Fruit fly (Drosophila melanogaster) whole organism, embryonic: Measurements from ENCODE around the gene CG10793.

Source experiments
- Abd-B ChIP-seq: fragments of 200-800 bp; sonication (Bioruptor generic); optimal IDR thresholded peaks from 2 replicates; lab custom pipeline; 2018; ENCODE audit warnings: missing biosample characterization, mild to moderate bottlenecking, missing genetic modification characterization, moderate library complexity
- Adf1 ChIP-seq: fragments of 200-800 bp; sonication (Bioruptor generic); IDR thresholded peaks from 2 replicates; pipeline ENCODE4 v1.3.6; 2022; ENCODE audit warnings: missing biosample characterization, missing genetic modification characterization
- Atf-2 ChIP-seq: fragments of 200-800 bp; sonication (Bioruptor generic); optimal IDR thresholded peaks from 2 replicates; lab custom pipeline; 2016; ENCODE audit warnings: missing biosample characterization, missing genetic modification characterization
- BEAF-32 ChIP-seq: fragments of 200-800 bp; sonication (Bioruptor generic); optimal IDR thresholded peaks from 3 replicates; lab custom pipeline; 2017; ENCODE audit warnings: missing biosample characterization, missing genetic modification characterization, mild to moderate bottlenecking, moderate library complexity, missing genetic modification reagents
- CG10543 ChIP-seq: fragments of 200-800 bp; sonication (Bioruptor generic); optimal IDR thresholded peaks from 3 replicates; lab custom pipeline; 2017; ENCODE audit warnings: missing biosample characterization, mild to moderate bottlenecking, missing genetic modification characterization, moderate library complexity
- CG10959 ChIP-seq: fragments of 200-800 bp; sonication (Bioruptor generic); IDR thresholded peaks from 2 replicates; pipeline ENCODE4 v1.3.6; 2022; ENCODE audit warnings: missing biosample characterization, missing genetic modification characterization
- CG11398 ChIP-seq: fragments of 200-800 bp; sonication (Bioruptor generic); optimal IDR thresholded peaks from 2 replicates; lab custom pipeline; 2016; ENCODE audit warnings: missing biosample characterization, missing genetic modification characterization
- CG11456 ChIP-seq: fragments of 200-800 bp; sonication (Bioruptor generic); IDR thresholded peaks from 3 replicates; pipeline ENCODE4 v1.3.6; 2022; ENCODE audit warnings: missing biosample characterization, missing genetic modification characterization
- CG17802 ChIP-seq: fragments of 200-800 bp; sonication (Bioruptor generic); optimal IDR thresholded peaks from 2 replicates; lab custom pipeline; 2018; ENCODE audit warnings: missing biosample characterization, mild to moderate bottlenecking, missing genetic modification characterization, moderate library complexity
- CG1792 ChIP-seq: fragments of 200-800 bp; sonication (Bioruptor generic); optimal IDR thresholded peaks from 2 replicates; lab custom pipeline; 2016; ENCODE audit warnings: missing biosample characterization, missing genetic modification characterization
- CG2116 ChIP-seq: fragments of 200-800 bp; sonication (Bioruptor generic); optimal IDR thresholded peaks from 3 replicates; lab custom pipeline; 2018; ENCODE audit warnings: missing biosample characterization, mild to moderate bottlenecking, missing genetic modification characterization
- CG2889 ChIP-seq: fragments of 200-800 bp; sonication (Bioruptor generic); IDR thresholded peaks from 3 replicates; pipeline ENCODE4 v1.3.6; 2022; ENCODE audit warnings: missing biosample characterization, missing genetic modification characterization
- CG3726 ChIP-seq: fragments of 200-800 bp; sonication (Bioruptor generic); IDR thresholded peaks from 3 replicates; pipeline ENCODE4, ENCODE4 v1.3.6; 2022; ENCODE audit warnings: missing biosample characterization, missing genetic modification characterization
- CG4854 ChIP-seq: fragments of 200-800 bp; sonication (Bioruptor generic); optimal IDR thresholded peaks from 2 replicates; lab custom pipeline; 2016; ENCODE audit warnings: missing biosample characterization, missing genetic modification characterization, inconsistent platforms
- CG7556 ChIP-seq: fragments of 200-800 bp; sonication (Bioruptor generic); optimal IDR thresholded peaks from 2 replicates; lab custom pipeline; 2017; ENCODE audit warnings: missing biosample characterization, mild to moderate bottlenecking, missing genetic modification characterization
- CG8359 ChIP-seq: fragments of 200-800 bp; sonication (Bioruptor generic); optimal IDR thresholded peaks from 2 replicates; lab custom pipeline; 2017; ENCODE audit warnings: missing biosample characterization, mild to moderate bottlenecking, missing genetic modification characterization, borderline replicate concordance
- CG9727 ChIP-seq: fragments of 200-800 bp; sonication (Bioruptor generic); optimal IDR thresholded peaks from 3 replicates; lab custom pipeline; 2017; ENCODE audit warnings: missing biosample characterization, mild to moderate bottlenecking, missing genetic modification characterization
- Camta ChIP-seq: fragments of 200-800 bp; sonication (Bioruptor generic); optimal IDR thresholded peaks from 2 replicates; lab custom pipeline; 2016; ENCODE audit warnings: missing biosample characterization, missing genetic modification characterization
- CkIIα-i1 ChIP-seq: fragments of 200-800 bp; sonication (Bioruptor generic); IDR thresholded peaks from 2 replicates; pipeline ENCODE4 v1.3.6; 2022; ENCODE audit warnings: missing biosample characterization, missing genetic modification characterization
- Dip3 ChIP-seq: fragments of 200-800 bp; sonication (Bioruptor generic); optimal IDR thresholded peaks from 3 replicates; lab custom pipeline; 2016; ENCODE audit warnings: missing biosample characterization, missing genetic modification characterization
- Doc2 ChIP-seq: fragments of 200-800 bp; sonication (Bioruptor generic); IDR thresholded peaks from 2 replicates; pipeline ENCODE4 v1.3.6; 2022; ENCODE audit warnings: missing biosample characterization, missing genetic modification characterization
- Drgx ChIP-seq: fragments of 200-800 bp; sonication (Bioruptor generic); IDR thresholded peaks from 2 replicates; pipeline ENCODE4 v1.3.6; 2022; ENCODE audit warnings: missing biosample characterization, missing genetic modification characterization
- H15 ChIP-seq: fragments of 200-800 bp; sonication (Bioruptor generic); IDR thresholded peaks from 3 replicates; pipeline ENCODE4 v1.3.6; 2022; ENCODE audit warnings: missing biosample characterization, missing genetic modification characterization
- HLH4C ChIP-seq: fragments of 200-800 bp; sonication (Bioruptor generic); IDR thresholded peaks from 3 replicates; pipeline ENCODE4 v1.3.6; 2022; ENCODE audit warnings: missing biosample characterization, missing genetic modification characterization; ENCODE audit not compliant: partially characterized antibody
- Hand ChIP-seq: fragments of 200-800 bp; sonication (Bioruptor generic); optimal IDR thresholded peaks from 2 replicates; lab custom pipeline; 2017; ENCODE audit warnings: mild to moderate bottlenecking, missing biosample characterization, missing genetic modification reagents, missing genetic modification characterization
- Nf-YC ChIP-seq: fragments of 200-800 bp; optimal IDR thresholded peaks from 3 replicates; lab custom pipeline; 2019; ENCODE audit warnings: missing biosample characterization, mild to moderate bottlenecking, missing genetic modification characterization, moderate library complexity
- Optix ChIP-seq: fragments of 200-800 bp; sonication (Bioruptor generic); IDR thresholded peaks from 3 replicates; pipeline ENCODE4 v1.3.6; 2022; ENCODE audit warnings: missing biosample characterization, missing genetic modification characterization
- Pdp1 ChIP-seq, 2 experiments: fragments of 200-800 bp; sonication (Bioruptor generic); optimal IDR thresholded peaks; 3 replicates each; lab custom pipeline; 2016; ENCODE audit warnings: missing biosample characterization in 2 of 2, missing genetic modification characterization in 2 of 2, mild to moderate bottlenecking in 1 of 2, moderate library complexity in 1 of 2
- Sin3A ChIP-seq: fragments of >200 bp; optimal IDR thresholded peaks from 2 replicates; lab custom pipeline; 2018
- Six4 ChIP-seq: fragments of 200-800 bp; sonication (Bioruptor generic); optimal IDR thresholded peaks from 2 replicates; lab custom pipeline; 2016; ENCODE audit warnings: missing biosample characterization, missing genetic modification characterization
- Sox100B ChIP-seq: fragments of 200-800 bp; sonication (Bioruptor generic); optimal IDR thresholded peaks from 3 replicates; lab custom pipeline; 2018; ENCODE audit warnings: missing biosample characterization, mild to moderate bottlenecking, missing genetic modification characterization
- Stat92E ChIP-seq, 3 experiments: fragments of >200 bp in 2 of 3; fragments of 200-800 bp in 1 of 3; sonication (Bioruptor generic) in 1 of 3; optimal IDR thresholded peaks; 2 replicates each; lab custom pipeline; 2017 to 2019; ENCODE audit warnings: missing biosample characterization in 3 of 3, missing genetic modification characterization in 3 of 3, mild to moderate bottlenecking in 1 of 3, moderate library complexity in 1 of 3
- ac ChIP-seq: fragments of 200-800 bp; sonication (Bioruptor generic); optimal IDR thresholded peaks from 3 replicates; lab custom pipeline; 2017; ENCODE audit warnings: missing biosample characterization, mild to moderate bottlenecking, missing genetic modification characterization
- bigmax ChIP-seq: fragments of 200-800 bp; sonication (Bioruptor generic); optimal IDR thresholded peaks from 2 replicates; lab custom pipeline; 2018; ENCODE audit warnings: missing biosample characterization, mild to moderate bottlenecking, missing genetic modification characterization
- cato ChIP-seq: fragments of 200-800 bp; sonication (Bioruptor generic); optimal IDR thresholded peaks from 2 replicates; lab custom pipeline; 2016; ENCODE audit warnings: missing biosample characterization, missing genetic modification characterization, borderline replicate concordance
- chn ChIP-seq: fragments of 200-800 bp; sonication (Bioruptor generic); optimal IDR thresholded peaks from 2 replicates; lab custom pipeline; 2016; ENCODE audit warnings: missing biosample characterization, missing genetic modification characterization
- ci ChIP-seq: fragments of 200-800 bp; sonication (Bioruptor generic); IDR thresholded peaks from 3 replicates; pipeline ENCODE4 v1.3.6; 2022; ENCODE audit warnings: missing biosample characterization, missing genetic modification characterization
- crc ChIP-seq: fragments of 200-800 bp; sonication (Bioruptor generic); optimal IDR thresholded peaks from 2 replicates; lab custom pipeline; 2016; ENCODE audit warnings: missing biosample characterization, missing genetic modification characterization
- ewg ChIP-seq: fragments of 200-800 bp; sonication (Bioruptor generic); optimal IDR thresholded peaks from 3 replicates; lab custom pipeline; 2017; ENCODE audit warnings: mild to moderate bottlenecking, missing biosample characterization, missing genetic modification reagents, missing genetic modification characterization
- fd96Cb ChIP-seq: fragments of 200-800 bp; sonication (Bioruptor generic); optimal IDR thresholded peaks from 2 replicates; lab custom pipeline; 2018; ENCODE audit warnings: missing biosample characterization, mild to moderate bottlenecking, missing genetic modification characterization, moderate library complexity
- jigr1 ChIP-seq: fragments of 200-800 bp; sonication (Bioruptor generic); IDR thresholded peaks from 3 replicates; pipeline ENCODE4 v1.3.6; 2022; ENCODE audit warnings: missing biosample characterization, missing genetic modification characterization
- jing ChIP-seq: fragments of 200-800 bp; sonication (Bioruptor generic); optimal IDR thresholded peaks from 2 replicates; lab custom pipeline; 2018; ENCODE audit warnings: missing biosample characterization, mild to moderate bottlenecking, missing genetic modification characterization
- lmd ChIP-seq: fragments of 200-800 bp; sonication (Bioruptor generic); IDR thresholded peaks from 2 replicates; pipeline ENCODE4 v1.3.6; 2022; ENCODE audit warnings: missing biosample characterization, missing genetic modification characterization
- lola ChIP-seq, 3 experiments: fragments of >200 bp in 2 of 3; fragments of 200-800 bp in 1 of 3; sonication (Bioruptor generic) in 1 of 3; optimal IDR thresholded peaks; 2 replicates each; lab custom pipeline; 2017 to 2019; ENCODE audit warnings: missing biosample characterization in 3 of 3, missing genetic modification characterization in 3 of 3, mild to moderate bottlenecking in 1 of 3, moderate library complexity in 1 of 3
- p53 ChIP-seq: fragments of 200-800 bp; sonication (Bioruptor generic); optimal IDR thresholded peaks from 2 replicates; lab custom pipeline; 2016; ENCODE audit warnings: missing biosample characterization, missing genetic modification characterization
- pfk ChIP-seq: fragments of 200-800 bp; sonication (Bioruptor generic); optimal IDR thresholded peaks from 2 replicates; lab custom pipeline; 2018; ENCODE audit warnings: missing biosample characterization, mild to moderate bottlenecking, missing genetic modification characterization, moderate library complexity
- ranshi ChIP-seq: fragments of 200-800 bp; sonication (Bioruptor generic); IDR thresholded peaks from 2 replicates; pipeline ENCODE4 v1.3.6; 2022; ENCODE audit warnings: missing biosample characterization, missing genetic modification characterization
- rib ChIP-seq: fragments of 200-800 bp; sonication (Bioruptor generic); IDR thresholded peaks from 2 replicates; pipeline ENCODE4 v1.3.6; 2022; ENCODE audit warnings: missing biosample characterization, missing genetic modification characterization
- sima ChIP-seq: fragments of 200-800 bp; sonication (Bioruptor generic); optimal IDR thresholded peaks from 2 replicates; lab custom pipeline; 2016; ENCODE audit warnings: missing biosample characterization, missing genetic modification characterization
- so ChIP-seq: fragments of 200-800 bp; sonication (Bioruptor generic); IDR thresholded peaks from 3 replicates; pipeline ENCODE4 v1.3.6; 2022; ENCODE audit warnings: missing biosample characterization, missing genetic modification characterization
- zfh2 ChIP-seq: fragments of 200-800 bp; sonication (Bioruptor generic); optimal IDR thresholded peaks from 2 replicates; lab custom pipeline; 2016; ENCODE audit warnings: missing biosample characterization, missing genetic modification characterization

CG10793 gene

DNA sequence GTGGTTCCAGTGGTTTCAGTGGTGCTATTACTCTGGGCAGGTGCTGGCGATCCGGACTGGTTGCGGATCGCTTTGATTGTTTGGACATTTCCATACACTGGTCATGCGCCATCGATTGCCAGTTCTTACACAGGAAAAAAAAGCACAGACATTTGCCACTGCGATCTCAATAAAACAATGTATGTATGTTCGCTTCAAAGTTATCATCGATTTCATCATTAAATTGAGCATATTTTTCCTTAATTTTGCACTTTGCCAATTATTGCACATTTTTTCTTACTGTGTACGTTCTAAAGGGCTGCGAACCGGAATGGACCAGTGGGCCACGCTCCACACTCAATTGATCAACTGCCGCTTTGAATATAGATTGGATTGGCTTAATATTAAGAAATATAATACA lies 47.5 kb upstream of the CG10793 start (continued):
- TF ChIP-seq Adf1 (GFP tag; lab: Robert Waterston, UW), result peak; percentile 64
- peak; percentile 42 for TF ChIP-seq CG7556
- TF ChIP-seq CkIIα-i1 (GFP tag; lab: Robert Waterston, UW), result no peak
- no peak for TF ChIP-seq pfk (GFP tag; lab: Kevin White, UChicago)
- TF ChIP-seq Sin3A (lab: Kevin White, UChicago), result no peak
- 0 out of 3 replicates have a peak, but pooled peaks have one; percentile 48 for TF ChIP-seq H15
- TF ChIP-seq jing (GFP tag; lab: Kevin White, UChicago), result no peak
- TF ChIP-seq so, result no peak
- TF ChIP-seq p53 (GFP tag; lab: Kevin White, UChicago), result no peak
- peak; percentile 5 for TF ChIP-seq Six4 (GFP tag; lab: Kevin White, UChicago)
- TF ChIP-seq Atf-2 (GFP tag; lab: Kevin White, UChicago), result peak; percentile 34
- no peak for TF ChIP-seq Doc2 (GFP tag; lab: Robert Waterston, UW)
- TF ChIP-seq Camta (GFP tag; lab: Kevin White, UChicago), result peak; percentile 32
- no peak for TF ChIP-seq cato (GFP tag; lab: Kevin White, UChicago)
- TF ChIP-seq BEAF-32 (GFP tag; lab: Kevin White, UChicago), result no peak
- peak; percentile 93 for TF ChIP-seq rib
- peak; percentile 52 for TF ChIP-seq CG4854 (GFP tag; lab: Kevin White, UChicago)
- TF ChIP-seq CG3726 (GFP tag; lab: Robert Waterston, UW), result 0 out of 3 replicates have a peak, but pooled peaks have one; percentile 60
- peak; percentile 83 for TF ChIP-seq lmd (GFP tag; lab: Robert Waterston, UW)
- TF ChIP-seq Stat92E (GFP tag; optimal IDR thresholded peaks at IDR 0.05; lab: Kevin White, UChicago), result no peak
- peak; percentile 47 for TF ChIP-seq sima (GFP tag; lab: Kevin White, UChicago)
- TF ChIP-seq CG17802 (tag; lab: Kevin White, UChicago), result no peak
- peak in 1 of 3 experiments; percentile 21 for TF ChIP-seq lola (GFP tag; optimal IDR thresholded peaks at IDR 0.05; lab: Kevin White, UChicago)
- peak; percentile 72 for TF ChIP-seq CG9727 (GFP tag; lab: Kevin White, UChicago)
- TF ChIP-seq jigr1 (GFP tag; lab: Robert Waterston, UW), result no peak
- TF ChIP-seq CG10543 (GFP tag; lab: Kevin White, UChicago), result peak; percentile 29
- peak; percentile 29 for TF ChIP-seq Abd-B
- TF ChIP-seq crc (GFP tag; lab: Kevin White, UChicago), result peak; percentile 72
- TF ChIP-seq Optix, result no peak; the same call in 2 of the 3 replicates
- no peak for TF ChIP-seq Nf-YC
- TF ChIP-seq Dip3 (GFP tag; lab: Kevin White, UChicago), result peak; percentile 81
- no peak for TF ChIP-seq Sox100B (GFP tag; lab: Kevin White, UChicago)
- peak; percentile 87 for TF ChIP-seq zfh2 (GFP tag; lab: Kevin White, UChicago)
- TF ChIP-seq CG11456 (GFP tag; lab: Robert Waterston, UW), result no peak; the same call in 1 of the 3 replicates
- TF ChIP-seq chn, result peak; percentile 49
- TF ChIP-seq CG10959 (GFP tag; lab: Robert Waterston, UW), result 0 out of 2 replicates have a peak, but pooled peaks have one; percentile 31
- TF ChIP-seq HLH4C (GFP tag; lab: Robert Waterston, UW), result no peak
- TF ChIP-seq fd96Cb (tag; lab: Kevin White, UChicago), result peak; percentile 23
- TF ChIP-seq ac (GFP tag; lab: Kevin White, UChicago), result no peak
- TF ChIP-seq CG2116, result peak; percentile 7
- TF ChIP-seq Pdp1 (GFP tag; optimal IDR thresholded peaks at IDR 0.05; lab: Kevin White, UChicago), result peak; percentile 65 to 80
- peak; percentile 53; the same call in 1 of the 3 replicates for TF ChIP-seq CG2889 (GFP tag; lab: Robert Waterston, UW)
- TF ChIP-seq bigmax (GFP tag; lab: Kevin White, UChicago), result no peak
- no peak for TF ChIP-seq ewg (GFP tag; lab: Kevin White, UChicago)
- no peak for TF ChIP-seq CG11398 (GFP tag; lab: Kevin White, UChicago)
- peak; percentile 76 for TF ChIP-seq ranshi (GFP tag; lab: Robert Waterston, UW)
- no peak for TF ChIP-seq Drgx (GFP tag; lab: Robert Waterston, UW)
- no peak for TF ChIP-seq CG8359 (GFP tag; lab: Kevin White, UChicago)
- peak; percentile 67 for TF ChIP-seq CG1792
- peak; percentile 15 for TF ChIP-seq Hand (GFP tag; lab: Kevin White, UChicago)
- peak; percentile 66; the same call in 1 of the 3 replicates for TF ChIP-seq ci (GFP tag; lab: Robert Waterston, UW)
